Fruit fly (Drosophila melanogaster) Kc167 (cell line): ENCODE measurements around the gene COX7A.

Experiments
- Myc ChIP-seq: fragments of >200 bp; optimal IDR thresholded peaks from 2 replicates; lab custom pipeline; 2017; ENCODE audit warnings: missing external identifiers
- Sin3A ChIP-seq: fragments of >200 bp; optimal IDR thresholded peaks from 2 replicates; lab custom pipeline; 2018; ENCODE audit warnings: missing external identifiers
- h ChIP-seq: fragments of >200 bp; optimal IDR thresholded peaks from 3 replicates; lab custom pipeline; 2018; ENCODE audit warnings: missing external identifiers
- insv ChIP-seq: fragments of >200 bp; optimal IDR thresholded peaks from 3 replicates; lab custom pipeline; 2018; ENCODE audit warnings: missing external identifiers
- psq ChIP-seq: fragments of >200 bp; optimal IDR thresholded peaks from 2 replicates; lab custom pipeline; 2017; ENCODE audit warnings: missing external identifiers
- ttk ChIP-seq: sonication (Bioruptor generic); optimal IDR thresholded peaks from 2 replicates; lab custom pipeline; 2017; ENCODE audit warnings: missing external identifiers

COX7A gene

DNA sequence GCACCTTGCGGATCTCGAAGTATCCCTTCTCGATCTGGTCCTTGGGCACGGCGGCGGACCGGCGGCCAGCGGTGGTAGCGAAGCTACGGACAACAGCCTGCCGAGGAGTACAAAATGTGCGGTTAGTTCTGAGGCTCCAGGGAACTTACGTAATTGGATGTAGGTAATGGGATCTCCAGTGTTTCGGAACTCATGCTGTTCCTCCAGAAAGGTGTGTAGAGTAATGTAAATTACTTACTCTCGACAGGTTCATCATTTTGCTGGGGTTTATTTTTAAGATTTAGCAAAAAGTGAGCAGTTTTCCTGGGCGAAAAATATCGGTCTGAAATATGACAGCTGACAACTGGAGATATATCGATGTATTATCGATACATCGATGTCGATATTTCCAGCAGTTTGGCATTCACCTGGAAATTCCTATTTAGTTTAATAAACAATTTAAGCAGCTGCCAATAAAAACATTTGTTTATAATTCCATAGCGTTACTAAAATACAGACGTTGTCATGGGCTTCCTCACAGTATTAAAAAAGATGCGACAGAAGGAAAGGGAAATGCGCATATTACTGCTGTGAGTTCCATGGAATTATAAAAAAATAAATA is at the start of gene COX7A, which contains the start of gene Arl2:
Gene COX7A (minus strand): TSS at position 369 of the 601 bp plus-strand sequence.
Gene Arl2 (plus strand): TSS at position 426 of the 601 bp plus-strand sequence.
- no peak for TF ChIP-seq ttk (lab: Kevin White, UChicago)
- no peak for TF ChIP-seq Sin3A (lab: Kevin White, UChicago)
- no peak for TF ChIP-seq psq
- TF ChIP-seq h = no peak
- TF ChIP-seq insv = no peak
- TF ChIP-seq Myc (lab: Kevin White, UChicago) = no peak

dm6 chr3R:8389636-8390035 is 48.8 kb upstream of the COX7A start:
- TF ChIP-seq psq = no peak
- no peak for TF ChIP-seq ttk (lab: Kevin White, UChicago)
- TF ChIP-seq Myc (lab: Kevin White, UChicago) = no peak
- TF ChIP-seq h = no peak
- no peak for TF ChIP-seq Sin3A (lab: Kevin White, UChicago)

dm6 chr3R:8368553-8368952 is 27.7 kb upstream of the COX7A start:
- TF ChIP-seq ttk (lab: Kevin White, UChicago) (no peak), insv (no peak), psq (no peak), Sin3A (lab: Kevin White, UChicago) (no peak), Myc (lab: Kevin White, UChicago) (no peak), h (no peak)

- TF ChIP-seq ttk (lab: Kevin White, UChicago) (no peak), Myc (lab: Kevin White, UChicago) (no peak), psq (no peak), Sin3A (lab: Kevin White, UChicago) (no peak), h (no peak), insv (no peak)
These were observed 21.5 kb upstream of the COX7A start, which contains the start of the genes Veneno and CG7963 for dm6 chr3R:8362259-8362876. Gene Veneno, minus strand, starts transcription at chr3R:8362554. Gene CG7963, plus strand, starts transcription at chr3R:8362826.

DNA sequence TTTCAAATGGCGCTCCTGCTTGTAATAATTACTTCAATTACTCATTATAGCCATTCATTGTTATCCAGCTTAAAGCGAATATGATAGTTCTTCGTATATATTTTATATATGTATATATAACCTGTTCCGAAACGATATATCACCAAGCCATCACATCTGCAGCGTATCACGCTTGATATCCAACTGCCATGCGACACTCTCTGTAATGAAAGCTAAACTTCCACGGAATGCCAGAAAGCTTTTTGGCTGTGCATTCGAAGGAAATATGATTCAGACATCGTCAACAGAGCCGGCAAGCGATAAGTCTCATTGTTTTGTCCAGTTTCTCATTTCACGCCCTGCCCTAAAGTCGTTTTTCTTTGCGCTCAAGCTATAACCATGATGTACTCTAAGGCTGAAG is 17.2 kb upstream of the COX7A start:
- TF ChIP-seq psq (no peak), Myc (lab: Kevin White, UChicago) (no peak), Sin3A (lab: Kevin White, UChicago) (no peak), ttk (lab: Kevin White, UChicago) (no peak), h (no peak), insv (no peak)

- no peak for TF ChIP-seq h
These were observed 16.6 kb upstream of the COX7A start for dm6 chr3R:8357372-8357992.

DNA sequence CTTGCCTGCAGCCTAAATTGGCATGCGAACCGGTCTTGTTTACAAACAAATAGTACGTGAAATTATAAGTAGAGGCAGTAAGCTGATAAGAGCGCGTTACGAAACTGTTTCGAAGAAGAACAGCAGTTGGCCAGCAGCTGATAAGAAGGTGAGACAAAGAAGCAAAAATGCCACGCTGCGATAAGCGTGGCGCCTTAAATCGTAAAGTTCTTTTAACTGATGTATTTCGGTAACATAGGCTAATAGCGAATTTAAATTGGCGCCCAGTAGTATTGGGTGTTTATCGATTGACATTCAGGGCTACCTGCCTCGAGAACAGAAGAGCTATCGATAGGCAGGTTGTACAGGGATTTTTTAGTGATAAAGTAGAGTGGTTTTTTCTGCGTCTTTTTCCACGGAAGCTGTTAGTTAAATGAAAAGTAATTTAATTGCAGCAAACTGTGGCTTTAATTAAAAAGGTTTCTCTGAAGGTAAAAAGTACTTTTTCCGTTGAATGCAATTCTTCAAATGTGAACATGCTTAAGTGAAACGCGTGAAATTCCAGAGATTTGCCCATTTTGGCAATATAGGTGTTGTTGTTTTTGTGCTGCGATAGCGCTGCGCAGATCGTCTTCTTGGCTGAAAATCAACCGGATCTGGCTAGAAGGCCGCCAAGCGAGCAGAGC is 15.9 kb upstream of the COX7A start, which contains the start of gene stck:
Gene stck (plus strand): TSS at position 353 of the 665 bp plus-strand sequence.
- TF ChIP-seq psq = no peak
- TF ChIP-seq h = no peak
- TF ChIP-seq insv = no peak
- TF ChIP-seq ttk (lab: Kevin White, UChicago) = no peak
- no peak for TF ChIP-seq Sin3A (lab: Kevin White, UChicago)
- no peak for TF ChIP-seq Myc (lab: Kevin White, UChicago)

dm6 chr3R:8355579-8355978 is 14.7 kb upstream of the COX7A start:
- TF ChIP-seq insv (no peak), psq (no peak), Myc (lab: Kevin White, UChicago) (no peak), ttk (lab: Kevin White, UChicago) (no peak), Sin3A (lab: Kevin White, UChicago) (no peak), h (no peak)

dm6 chr3R:8354969-8355368 is 14.1 kb upstream of the COX7A start:
- TF ChIP-seq h (no peak), ttk (lab: Kevin White, UChicago) (no peak), insv (no peak), psq (no peak), Sin3A (lab: Kevin White, UChicago) (no peak), Myc (lab: Kevin White, UChicago) (no peak)

dm6 chr3R:8354458-8354857 is 13.6 kb upstream of the COX7A start:
- TF ChIP-seq h (no peak), insv (no peak), Myc (lab: Kevin White, UChicago) (no peak), psq (no peak), ttk (lab: Kevin White, UChicago) (no peak), Sin3A (lab: Kevin White, UChicago) (no peak)

dm6 chr3R:8353994-8354393 is 13.2 kb upstream of the COX7A start:
- TF ChIP-seq Sin3A (lab: Kevin White, UChicago) (no peak), psq (no peak)

- no peak for TF ChIP-seq ttk (lab: Kevin White, UChicago)
- no peak for TF ChIP-seq h
- TF ChIP-seq Myc (lab: Kevin White, UChicago) = no peak
- TF ChIP-seq psq = no peak
- TF ChIP-seq Sin3A (lab: Kevin White, UChicago) = no peak
- TF ChIP-seq insv = no peak
These were observed 12.3 kb upstream of the COX7A start for dm6 chr3R:8352961-8353728.
